Worm (Caenorhabditis elegans) whole organism, L3 larva: Measurements from ENCODE around the gene sel-12.

Experiments used
- R02D3.7 ChIP-seq: fragments of 150-350 bp; optimal IDR thresholded peaks from 2 replicates; lab custom pipeline; 2014; ENCODE audit warnings: missing biosample characterization, missing genetic modification characterization
- egl-5 ChIP-seq: fragments of 150-350 bp; optimal IDR thresholded peaks from 2 replicates; lab custom pipeline; 2017; ENCODE audit warnings: missing biosample characterization, missing genetic modification reagents, missing genetic modification characterization, inconsistent platforms

DNA sequence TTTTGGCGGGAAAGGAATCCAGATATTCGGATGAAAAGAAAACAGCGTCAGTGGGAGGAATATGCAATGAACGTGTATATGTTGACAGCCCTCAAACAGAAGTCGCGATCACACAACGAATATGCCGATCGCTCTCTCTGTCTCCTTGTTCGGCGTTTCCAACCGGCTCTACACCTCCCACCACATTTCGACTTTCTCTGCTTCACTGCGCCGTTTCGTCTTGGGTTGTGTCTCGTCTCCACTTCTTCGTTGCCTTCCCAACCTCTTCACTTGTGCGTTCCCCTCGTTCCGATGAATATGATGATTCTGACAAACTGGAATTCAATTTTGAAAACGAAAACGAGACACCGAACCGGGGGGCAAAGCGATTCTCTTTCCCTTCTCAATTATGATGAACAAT is 17.7 kb upstream of the sel-12 start, which contains the start of gene mab-7:
- TF ChIP-seq egl-5 (tag; lab: Kevin White, UChicago) = no peak
- TF ChIP-seq R02D3.7 = no peak
